Fruit fly (Drosophila melanogaster) whole organism, wandering third instar larva: Measurements from ENCODE around the gene Saysd1.

Experiments
- Dfd ChIP-seq: fragments of >200 bp; optimal IDR thresholded peaks from 2 replicates; lab custom pipeline; 2017; ENCODE audit warnings: missing biosample characterization, missing genetic modification characterization
- Dif ChIP-seq: fragments of 200-275, 200-300 bp; sonication (Bioruptor generic); optimal IDR thresholded peaks from 2 replicates; lab custom pipeline; 2018; ENCODE audit warnings: missing biosample characterization, missing genetic modification characterization; ENCODE audit not compliant: partially characterized antibody
- HLH106 ChIP-seq: fragments of 200-800 bp; optimal IDR thresholded peaks from 3 replicates; lab custom pipeline; 2019; ENCODE audit warnings: missing biosample characterization, mild to moderate bottlenecking, missing genetic modification characterization, moderate library complexity
- Myc ChIP-seq: fragments of >200 bp; optimal IDR thresholded peaks from 2 replicates; lab custom pipeline; 2017
- OdsH ChIP-seq: fragments of 200-800 bp; sonication (Bioruptor generic); optimal IDR thresholded peaks from 2 replicates; lab custom pipeline; 2016; ENCODE audit warnings: missing biosample characterization, mild to moderate bottlenecking, missing genetic modification characterization
- dsf ChIP-seq: sonication (Bioruptor generic); optimal IDR thresholded peaks from 2 replicates; lab custom pipeline; 2016; ENCODE audit warnings: missing biosample characterization, missing genetic modification characterization, borderline replicate concordance
- h ChIP-seq: fragments of 200-800 bp; sonication (Bioruptor generic); optimal IDR thresholded peaks from 3 replicates; lab custom pipeline; 2016; ENCODE audit warnings: missing biosample characterization, mild to moderate bottlenecking, missing genetic modification characterization
- pan ChIP-seq: fragments of >200 bp; optimal IDR thresholded peaks from 2 replicates; lab custom pipeline; 2017
- rgr ChIP-seq: fragments of 200-800 bp; sonication (Bioruptor generic); optimal IDR thresholded peaks from 3 replicates; lab custom pipeline; 2016; ENCODE audit warnings: missing biosample characterization, mild to moderate bottlenecking, missing genetic modification characterization
- sage ChIP-seq: fragments of 200-800 bp; sonication (Bioruptor generic); optimal IDR thresholded peaks from 2 replicates; lab custom pipeline; 2016; ENCODE audit warnings: missing biosample characterization, mild to moderate bottlenecking, missing genetic modification characterization
- usp ChIP-seq: fragments of >200 bp; optimal IDR thresholded peaks from 2 replicates; lab custom pipeline; 2017; ENCODE audit warnings: missing biosample characterization, missing genetic modification characterization

dm6 chr3R:25235362-25235761 is 20.4 kb upstream of the Saysd1 start, which contains the start of gene Sil1:
- no peak for TF ChIP-seq Myc (lab: Kevin White, UChicago)
- TF ChIP-seq Dif (GFP tag; lab: Kevin White, UChicago): no peak
- TF ChIP-seq HLH106 (tag; lab: Kevin White, UChicago): no peak
- TF ChIP-seq h (GFP tag; lab: Kevin White, UChicago): no peak
- no peak for TF ChIP-seq OdsH (GFP tag; lab: Kevin White, UChicago)
- TF ChIP-seq Dfd (GFP tag; lab: Kevin White, UChicago): no peak
- TF ChIP-seq rgr (GFP tag; lab: Kevin White, UChicago): peak; percentile 10
- no peak for TF ChIP-seq usp (GFP tag; lab: Kevin White, UChicago)
- no peak for TF ChIP-seq pan (lab: Kevin White, UChicago)
- TF ChIP-seq sage (GFP tag; lab: Kevin White, UChicago): no peak
- TF ChIP-seq dsf (GFP tag; lab: Kevin White, UChicago): no peak
